Worm (Caenorhabditis elegans): ENCODE data around the gene Y66D12A.3.

- TF ChIP-seq dao-5 (tag; optimal IDR thresholded peaks at IDR 0.05) (no peak), W03F9.2 (tag; optimal IDR thresholded peaks at IDR 0.05) (no peak), him-1 (tag; optimal IDR thresholded peaks at IDR 0.05) (no peak)
These were observed 44.4 kb downstream of the Y66D12A.3 start for ce11 chrIII:11633444-11633843.

Measured in whole organism, L4/young adult.